Fruit fly (Drosophila melanogaster): ENCODE data around the gene CG14877.
A peak's percentile ranks its signal among the peaks of the same experiment; 100 is the strongest.

CG14877 gene

dm6 chr3R:15859896-15860295, 36.0 kb downstream of the CG14877 start, which contains the start of gene CG9632:
TSS of gene CG9632 (plus strand) at chr3R:15860196.
- TF ChIP-seq rn (GFP tag; IDR thresholded peaks at IDR 0.05) (no peak), D1 (tag; optimal IDR thresholded peaks at IDR 0.05) (no peak), Ets98B (GFP tag; IDR thresholded peaks at IDR 0.05) (no peak), CG8301 (tag; optimal IDR thresholded peaks at IDR 0.05) (no peak), CG13204 (GFP tag; optimal IDR thresholded peaks at IDR 0.05) (no peak), CG14655 (GFP tag; optimal IDR thresholded peaks at IDR 0.05) (no peak), CG34367 (tag; optimal IDR thresholded peaks at IDR 0.05) (no peak), CG4496 (GFP tag; IDR thresholded peaks at IDR 0.05) (no peak), CG10348 (GFP tag; IDR thresholded peaks at IDR 0.05) (no peak), CG8159 (tag; optimal IDR thresholded peaks at IDR 0.05) (no peak), CG9948 (tag; optimal IDR thresholded peaks at IDR 0.05) (no peak), CG15710 (tag; optimal IDR thresholded peaks at IDR 0.05) (no peak), Pif1A (GFP tag; optimal IDR thresholded peaks at IDR 0.05) (no peak), Pif1B (GFP tag; optimal IDR thresholded peaks at IDR 0.05) (no peak), CG32121 (GFP tag; IDR thresholded peaks at IDR 0.05) (no peak), fd96Ca (GFP tag; IDR thresholded peaks at IDR 0.05) (no peak), CG12605 (GFP tag; IDR thresholded peaks at IDR 0.05) (no peak), Snoo (tag; optimal IDR thresholded peaks at IDR 0.05) (no peak)

- TF ChIP-seq rn (GFP tag; IDR thresholded peaks at IDR 0.05) = no peak
- TF ChIP-seq CG4496 (GFP tag; IDR thresholded peaks at IDR 0.05) = no peak
- TF ChIP-seq CG13204 (GFP tag; optimal IDR thresholded peaks at IDR 0.05) = no peak
- no peak for TF ChIP-seq CG34367 (tag; optimal IDR thresholded peaks at IDR 0.05)
- TF ChIP-seq CG14655 (GFP tag; optimal IDR thresholded peaks at IDR 0.05) = no peak
- TF ChIP-seq CG9948 (tag; optimal IDR thresholded peaks at IDR 0.05) = no peak
- no peak for TF ChIP-seq CG15710 (tag; optimal IDR thresholded peaks at IDR 0.05)
- no peak for TF ChIP-seq CG8159 (tag; optimal IDR thresholded peaks at IDR 0.05)
- no peak for TF ChIP-seq D1 (tag; optimal IDR thresholded peaks at IDR 0.05)
- no peak for TF ChIP-seq fd96Ca (GFP tag; IDR thresholded peaks at IDR 0.05)
- no peak for TF ChIP-seq CG8301 (tag; optimal IDR thresholded peaks at IDR 0.05)
- TF ChIP-seq EcR (GFP tag; optimal IDR thresholded peaks at IDR 0.05) = no peak
- TF ChIP-seq gl (tag; optimal IDR thresholded peaks at IDR 0.05) = no peak
- no peak for TF ChIP-seq CG32121 (GFP tag; IDR thresholded peaks at IDR 0.05)
- no peak for TF ChIP-seq Snoo (tag; optimal IDR thresholded peaks at IDR 0.05)
- TF ChIP-seq CG12605 (GFP tag; IDR thresholded peaks at IDR 0.05) = no peak
- no peak for TF ChIP-seq CG10348 (GFP tag; IDR thresholded peaks at IDR 0.05)
- TF ChIP-seq CG17806 (tag; optimal IDR thresholded peaks at IDR 0.05) = no peak
- TF ChIP-seq Pif1B (GFP tag; optimal IDR thresholded peaks at IDR 0.05) = no peak
Measured at dm6 chr3R:15857189-15857767, 38.6 kb downstream of the CG14877 start, which contains the start of gene Hmt-1. TSS of gene Hmt-1 (minus strand) at chr3R:15857470.

- TF ChIP-seq CG8301 (tag; optimal IDR thresholded peaks at IDR 0.05) = no peak
- peak; percentile 27 for TF ChIP-seq EcR (GFP tag; optimal IDR thresholded peaks at IDR 0.05)
Measured at dm6 chr3R:15853347-15853746, 42.5 kb downstream of the CG14877 start, which contains the start of gene cv-d. TSS of gene cv-d (minus strand) at chr3R:15853581.

DNA sequence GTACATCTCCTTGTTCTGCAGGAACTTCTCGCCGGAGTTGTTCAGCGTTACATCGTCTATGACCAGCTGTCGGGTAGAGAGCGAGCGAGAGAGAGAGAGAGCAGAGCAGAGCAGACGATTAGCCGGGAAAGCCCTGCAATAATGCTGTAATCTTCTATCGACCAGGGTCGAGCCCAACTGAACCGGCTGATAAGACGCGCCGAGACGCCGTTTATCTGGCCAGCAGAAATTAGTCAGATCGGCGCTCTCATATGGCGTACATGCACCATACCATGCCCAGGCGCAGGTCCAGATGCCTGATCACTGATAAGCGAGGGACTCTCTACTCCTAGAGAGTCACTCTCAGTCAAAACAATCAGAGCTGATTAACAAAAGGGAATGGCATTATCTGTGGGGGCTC, 44.0 kb downstream of the CG14877 start:
- TF ChIP-seq CG13204 (GFP tag; optimal IDR thresholded peaks at IDR 0.05) (no peak), EcR (GFP tag; optimal IDR thresholded peaks at IDR 0.05) (peak; percentile 70)

dm6 chr3R:15846234-15846633, 49.6 kb downstream of the CG14877 start, which contains the start of gene CG4546:
TSS of gene CG4546 (plus strand) at chr3R:15846534.
- TF ChIP-seq EcR (GFP tag; optimal IDR thresholded peaks at IDR 0.05) (no peak), CG12605 (GFP tag; IDR thresholded peaks at IDR 0.05) (no peak), CG4496 (GFP tag; IDR thresholded peaks at IDR 0.05) (0 out of 3 replicates have a peak, but pooled peaks have one; percentile 23)

DNA sequence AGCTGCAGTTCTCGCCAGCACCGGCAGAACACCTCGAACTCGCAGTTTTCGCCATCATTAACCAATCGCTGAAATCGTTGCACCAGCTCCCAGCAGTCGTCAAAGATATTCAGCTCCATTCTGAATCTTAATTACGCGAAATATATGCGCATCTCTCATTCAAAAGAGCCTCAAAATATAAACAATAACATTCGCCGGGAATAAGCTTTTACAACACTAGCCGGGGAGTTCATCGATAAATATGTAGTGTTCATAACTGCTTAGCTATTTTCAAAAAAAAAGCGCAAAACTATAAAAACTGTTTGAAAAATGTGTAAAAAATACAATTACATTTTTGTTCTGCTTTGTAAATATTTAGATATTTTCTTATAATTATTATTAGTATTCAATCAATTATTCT, 56.6 kb downstream of the CG14877 start, which contains the start of gene Pbp45:
Pbp45 (minus strand) TSS at position 222 of the 400 bp plus-strand sequence.
- TF ChIP-seq Ets98B (GFP tag; IDR thresholded peaks at IDR 0.05) = no peak
- no peak for TF ChIP-seq Snoo (tag; optimal IDR thresholded peaks at IDR 0.05)
- TF ChIP-seq CG14655 (GFP tag; optimal IDR thresholded peaks at IDR 0.05) = no peak
- TF ChIP-seq CG10348 (GFP tag; IDR thresholded peaks at IDR 0.05) = no peak
- no peak for TF ChIP-seq CG17806 (tag; optimal IDR thresholded peaks at IDR 0.05)
- TF ChIP-seq CG8301 (tag; optimal IDR thresholded peaks at IDR 0.05) = no peak
- no peak for TF ChIP-seq CG12605 (GFP tag; IDR thresholded peaks at IDR 0.05)
- TF ChIP-seq CG9948 (tag; optimal IDR thresholded peaks at IDR 0.05) = no peak
- no peak for TF ChIP-seq fd96Ca (GFP tag; IDR thresholded peaks at IDR 0.05)
- no peak for TF ChIP-seq D1 (tag; optimal IDR thresholded peaks at IDR 0.05)
- no peak for TF ChIP-seq Pif1A (GFP tag; optimal IDR thresholded peaks at IDR 0.05)
- TF ChIP-seq CG34367 (tag; optimal IDR thresholded peaks at IDR 0.05) = no peak
- no peak for TF ChIP-seq CG15710 (tag; optimal IDR thresholded peaks at IDR 0.05)
- no peak for TF ChIP-seq rn (GFP tag; IDR thresholded peaks at IDR 0.05)
- TF ChIP-seq CG32121 (GFP tag; IDR thresholded peaks at IDR 0.05) = no peak
- TF ChIP-seq gl (tag; optimal IDR thresholded peaks at IDR 0.05) = no peak
- no peak for TF ChIP-seq EcR (GFP tag; optimal IDR thresholded peaks at IDR 0.05)
- no peak for TF ChIP-seq Pif1B (GFP tag; optimal IDR thresholded peaks at IDR 0.05)

All from whole organism, pupa.